Worm (Caenorhabditis elegans) whole organism, young adult: ENCODE results near the gene crm-1.

Experiments used
- B0035.1 ChIP-seq: sonication (generic microtip); optimal IDR thresholded peaks from 2 replicates; lab custom pipeline; 2016; ENCODE audit warnings: missing genetic modification characterization, mild to moderate bottlenecking, missing compliant biosample characterization, missing genotype, missing genetic modification reagents
- C17E4.6 ChIP-seq: fragments of 200-800 bp; sonication (Bioruptor generic); IDR thresholded peaks from 2 replicates; pipeline ENCODE4 v1.3.6; 2022; ENCODE audit warnings: missing genetic modification reagents, missing genetic modification characterization, missing compliant biosample characterization
- F33H1.4 ChIP-seq: fragments of 200-800 bp; sonication (Bioruptor generic); IDR thresholded peaks from 2 replicates; pipeline ENCODE4 v1.3.6; 2022; ENCODE audit warnings: missing genetic modification reagents, missing genetic modification characterization, missing compliant biosample characterization
- F37B4.10 ChIP-seq: fragments of 200-800 bp; sonication (Bioruptor generic); IDR thresholded peaks from 2 replicates; pipeline ENCODE4 v1.3.6; 2022; ENCODE audit warnings: missing genetic modification characterization, missing compliant biosample characterization
- Y53F4B.3 ChIP-seq: fragments of 200-800 bp; sonication (Bioruptor generic); IDR thresholded peaks from 2 replicates; pipeline ENCODE4 v1.3.6; 2022; ENCODE audit warnings: missing genetic modification reagents, missing genetic modification characterization, missing compliant biosample characterization
- Y53G8AR.9 ChIP-seq: fragments of 200-800 bp; sonication (Bioruptor generic); conservative IDR thresholded peaks from 2 replicates; pipeline ENCODE4 v1.3.6; 2022; ENCODE audit warnings: missing genetic modification reagents, missing genetic modification characterization, missing compliant biosample characterization
- Y56A3A.18 ChIP-seq: fragments of 200-800 bp; sonication (Bioruptor generic); IDR thresholded peaks from 2 replicates; pipeline ENCODE4 v1.3.6; 2022; ENCODE audit warnings: missing genetic modification reagents, missing genetic modification characterization, missing compliant biosample characterization
- akir-1 ChIP-seq: fragments of 200-800 bp; sonication (Bioruptor generic); optimal IDR thresholded peaks from 2 replicates; lab custom pipeline; 2018; ENCODE audit warnings: mild to moderate bottlenecking, missing genetic modification characterization, moderate library complexity, missing compliant biosample characterization
- atf-7 ChIP-seq: sonication (generic microtip); optimal IDR thresholded peaks from 2 replicates; lab custom pipeline; 2017; ENCODE audit warnings: mild to moderate bottlenecking, missing genetic modification characterization, missing compliant biosample characterization
- athp-1 ChIP-seq: sonication (generic microtip); optimal IDR thresholded peaks from 2 replicates; lab custom pipeline; 2017; ENCODE audit warnings: mild to moderate bottlenecking, missing genetic modification characterization, missing compliant biosample characterization
- attf-3 ChIP-seq: fragments of 200-800 bp; sonication (Bioruptor generic); conservative IDR thresholded peaks from 2 replicates; pipeline ENCODE4 v1.3.6; 2022; ENCODE audit warnings: missing genetic modification reagents, missing genetic modification characterization, missing compliant biosample characterization
- attf-6 ChIP-seq: fragments of 200-800 bp; sonication (Bioruptor generic); IDR thresholded peaks from 2 replicates; pipeline ENCODE4 v1.3.6; 2022; ENCODE audit warnings: missing genetic modification reagents, missing genetic modification characterization, missing compliant biosample characterization
- bed-1 ChIP-seq: fragments of 200-800 bp; sonication (Bioruptor generic); IDR thresholded peaks from 2 replicates; pipeline ENCODE4 v1.3.6; 2022; ENCODE audit warnings: missing genetic modification reagents, missing genetic modification characterization, missing compliant biosample characterization
- ceh-27 ChIP-seq: fragments of 200-800 bp; sonication (Bioruptor generic); optimal IDR thresholded peaks from 2 replicates; lab custom pipeline; 2018; ENCODE audit warnings: mild to moderate bottlenecking, missing genetic modification characterization, moderate library complexity, missing compliant biosample characterization
- die-1 ChIP-seq: sonication (generic microtip); optimal IDR thresholded peaks from 2 replicates; lab custom pipeline; 2016; ENCODE audit warnings: missing genotype, mild to moderate bottlenecking, missing genetic modification characterization, missing compliant biosample characterization
- dpff-1 ChIP-seq: sonication (generic microtip); optimal IDR thresholded peaks from 2 replicates; lab custom pipeline; 2017; ENCODE audit warnings: mild to moderate bottlenecking, missing genetic modification characterization, missing compliant biosample characterization
- egl-44 ChIP-seq: fragments of 200-800 bp; sonication (Bioruptor generic); IDR thresholded peaks from 2 replicates; pipeline ENCODE4 v1.3.6; 2022; ENCODE audit warnings: missing genetic modification reagents, missing genetic modification characterization, missing compliant biosample characterization
- ekl-4 ChIP-seq: fragments of 200-800 bp; sonication (Bioruptor generic); IDR thresholded peaks from 2 replicates; pipeline ENCODE4 v1.3.6; 2022; ENCODE audit warnings: missing genetic modification reagents, missing genetic modification characterization, missing compliant biosample characterization
- hlh-26 ChIP-seq: fragments of 200-800 bp; sonication (Bioruptor generic); conservative IDR thresholded peaks from 2 replicates; pipeline ENCODE4 v1.3.6; 2022; ENCODE audit warnings: missing genetic modification reagents, missing genetic modification characterization, missing compliant biosample characterization
- hrde-1 ChIP-seq: sonication (generic microtip); optimal IDR thresholded peaks from 2 replicates; lab custom pipeline; 2016; ENCODE audit warnings: missing genetic modification characterization, mild to moderate bottlenecking, missing compliant biosample characterization, moderate library complexity, missing genotype, missing genetic modification reagents, borderline replicate concordance
- hsf-1 ChIP-seq: fragments of 200-800 bp; sonication (Bioruptor generic); IDR thresholded peaks from 2 replicates; pipeline ENCODE4 v1.3.6; 2022; ENCODE audit warnings: missing genetic modification reagents, missing genetic modification characterization, missing compliant biosample characterization
- let-526 ChIP-seq: fragments of 200-800 bp; sonication (Bioruptor generic); IDR thresholded peaks from 2 replicates; pipeline ENCODE4 v1.3.6; 2022; ENCODE audit warnings: missing genetic modification reagents, missing genetic modification characterization, missing compliant biosample characterization
- lin-35 ChIP-seq, 3 experiments: fragments of 150-350 bp in 2 of 3; sonication (generic microtip) in 1 of 3; optimal IDR thresholded peaks; 2 replicates each; lab custom pipeline; 2014 to 2018; ENCODE audit warnings: missing biosample characterization in 3 of 3, missing genetic modification characterization in 3 of 3, missing genetic modification reagents in 3 of 3
- madf-3 ChIP-seq: fragments of 200-800 bp; sonication (Bioruptor generic); IDR thresholded peaks from 2 replicates; pipeline ENCODE4 v1.3.6; 2022; ENCODE audit warnings: missing genetic modification reagents, missing genetic modification characterization, missing compliant biosample characterization
- mxl-1 ChIP-seq: sonication (generic microtip); optimal IDR thresholded peaks from 2 replicates; lab custom pipeline; 2016; ENCODE audit warnings: missing genetic modification characterization, missing compliant biosample characterization
- nhr-179 ChIP-seq: sonication (generic microtip); optimal IDR thresholded peaks from 2 replicates; lab custom pipeline; 2016; ENCODE audit warnings: mild to moderate bottlenecking, missing genetic modification characterization, missing compliant biosample characterization
- nhr-27 ChIP-seq: fragments of 200-800 bp; sonication (Bioruptor generic); optimal IDR thresholded peaks from 2 replicates; lab custom pipeline; 2018; ENCODE audit warnings: mild to moderate bottlenecking, missing genetic modification characterization, moderate library complexity, missing compliant biosample characterization
- pha-4 ChIP-seq: fragments of 150-350 bp; sonication (generic microtip); optimal IDR thresholded peaks from 2 replicates; lab custom pipeline; 2014; ENCODE audit warnings: missing biosample characterization, missing genetic modification reagents, missing genetic modification characterization
- sdz-38 ChIP-seq: sonication (generic microtip); optimal IDR thresholded peaks from 2 replicates; lab custom pipeline; 2016; ENCODE audit warnings: missing genotype, missing genetic modification characterization, missing compliant biosample characterization
- snpc-1.1 ChIP-seq: sonication (generic microtip); optimal IDR thresholded peaks from 2 replicates; lab custom pipeline; 2017; ENCODE audit warnings: missing genetic modification characterization, mild to moderate bottlenecking, missing compliant biosample characterization, antibody characterized with exemption, moderate library complexity, missing genotype, missing genetic modification reagents; ENCODE audit not compliant: insufficient read depth
- xnd-1 ChIP-seq: sonication (generic microtip); optimal IDR thresholded peaks from 2 replicates; lab custom pipeline; 2016; ENCODE audit warnings: missing genotype, missing genetic modification reagents, missing genetic modification characterization, missing compliant biosample characterization
- zim-3 ChIP-seq: sonication (generic microtip); optimal IDR thresholded peaks from 2 replicates; lab custom pipeline; 2017; ENCODE audit warnings: mild to moderate bottlenecking, missing genetic modification characterization, moderate library complexity, missing compliant biosample characterization
- ztf-6 ChIP-seq: fragments of 200-800 bp; sonication (Bioruptor generic); IDR thresholded peaks from 2 replicates; pipeline ENCODE4 v1.3.6; 2022; ENCODE audit warnings: missing genetic modification reagents, missing genetic modification characterization, missing compliant biosample characterization

Gene crm-1

ce11 chrV:10332012-10332411 is at the start of gene crm-1:
TSS of gene crm-1 (minus strand) at chrV:10332112.
- TF ChIP-seq madf-3 (GFP tag; lab: Robert Waterston, UW), result 0 out of 2 replicates have a peak, but pooled peaks have one; percentile 22
- no peak for TF ChIP-seq mxl-1 (tag; lab: Kevin White, UChicago)

ce11 chrV:10379761-10380160 is 47.8 kb upstream of the crm-1 start:
- TF ChIP-seq die-1 (tag; lab: Kevin White, UChicago) (no peak), nhr-27 (tag; lab: Kevin White, UChicago) (no peak), attf-6 (no peak), zim-3 (no peak), egl-44 (GFP tag; lab: Robert Waterston, UW) (no peak), Y53F4B.3 (GFP tag; lab: Robert Waterston, UW) (no peak), ekl-4 (GFP tag; lab: Robert Waterston, UW) (no peak), sdz-38 (tag; lab: Kevin White, UChicago) (no peak), Y56A3A.18 (GFP tag; lab: Robert Waterston, UW) (no peak), akir-1 (GFP tag; lab: Kevin White, UChicago) (no peak), F37B4.10 (GFP tag; lab: Robert Waterston, UW) (no peak)
- TF ChIP-seq, all 124 proteins: peak for 0

- no peak for TF ChIP-seq lin-35 (GFP tag; optimal IDR thresholded peaks at IDR 0.05; lab: Kevin White, UChicago)
- no peak for TF ChIP-seq madf-3 (GFP tag; lab: Robert Waterston, UW)
- TF ChIP-seq snpc-1.1, result no peak
- TF ChIP-seq bed-1 (GFP tag; lab: Robert Waterston, UW), result no peak
- TF ChIP-seq dpff-1 (tag; lab: Kevin White, UChicago), result no peak
- TF ChIP-seq F33H1.4 (GFP tag; lab: Robert Waterston, UW), result no peak
- TF ChIP-seq, all 124 proteins: peak for 0
Measured at ce11 chrV:10379293-10379692, 47.4 kb upstream of the crm-1 start, which contains the start of gene AC3.12. TSS of gene AC3.12 (minus strand) at chrV:10379393.

ce11 chrV:10371951-10372350 is 40.0 kb upstream of the crm-1 start, which contains the start of gene ugt-49:
TSS of gene ugt-49 (plus strand) at chrV:10372321.
- TF ChIP-seq B0035.1 (tag; lab: Kevin White, UChicago), result no peak
- TF ChIP-seq ztf-6 (GFP tag; lab: Robert Waterston, UW), result no peak
- no peak for TF ChIP-seq ceh-27
- no peak for TF ChIP-seq atf-7 (tag; lab: Kevin White, UChicago)
- TF ChIP-seq athp-1 (tag; lab: Kevin White, UChicago), result no peak
- TF ChIP-seq dpff-1 (tag; lab: Kevin White, UChicago), result no peak
- no peak for TF ChIP-seq hrde-1 (tag; lab: Kevin White, UChicago)
- no peak for TF ChIP-seq akir-1 (GFP tag; lab: Kevin White, UChicago)
- TF ChIP-seq nhr-179 (tag; lab: Kevin White, UChicago), result no peak
- no peak for TF ChIP-seq hsf-1 (GFP tag; lab: Robert Waterston, UW)
- TF ChIP-seq Y53G8AR.9 (GFP tag; lab: Robert Waterston, UW), result no peak
- no peak for TF ChIP-seq hlh-26 (GFP tag; lab: Robert Waterston, UW)
- TF ChIP-seq sdz-38 (tag; lab: Kevin White, UChicago), result no peak
- no peak for TF ChIP-seq attf-3
- TF ChIP-seq let-526 (GFP tag; lab: Robert Waterston, UW), result no peak
- TF ChIP-seq F37B4.10 (GFP tag; lab: Robert Waterston, UW), result no peak
- no peak for TF ChIP-seq pha-4
- no peak for TF ChIP-seq C17E4.6 (GFP tag; lab: Robert Waterston, UW)
- no peak for TF ChIP-seq xnd-1 (tag; lab: Kevin White, UChicago)
